Fruit fly (Drosophila melanogaster) S2 (cell line): ENCODE results near the gene CG15210.

Experiments used
- CG8478 ChIP-seq: fragments of >200 bp; optimal IDR thresholded peaks from 2 replicates; lab custom pipeline; 2018
- CTCF ChIP-seq, 2 experiments: fragments of >200 bp; optimal IDR thresholded peaks; 2 replicates each; lab custom pipeline; 2018

DNA sequence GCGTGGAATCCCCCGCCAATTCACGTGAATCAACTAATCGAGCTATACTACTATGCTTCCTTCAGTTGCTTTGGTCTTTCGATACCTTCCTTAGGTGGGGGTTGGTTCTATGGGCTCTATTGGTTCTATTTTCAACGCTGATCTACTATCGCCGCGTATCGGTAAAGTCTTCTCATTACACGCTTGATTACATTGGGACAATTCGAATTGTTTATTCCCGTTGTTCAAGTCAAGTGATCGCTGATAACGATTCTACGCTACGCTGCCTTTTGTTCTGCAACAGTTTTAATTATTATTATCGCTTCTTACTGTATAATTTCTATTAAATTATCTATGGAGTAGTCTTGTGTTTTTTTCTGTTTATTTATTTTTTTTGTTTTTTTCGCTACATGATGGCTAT, 48.6 kb downstream of the CG15210 start:
- TF ChIP-seq CTCF (optimal IDR thresholded peaks at IDR 0.05; lab: Kevin White, UChicago) = no peak
- no peak for TF ChIP-seq CG8478
